Worm (Caenorhabditis elegans): ENCODE measurements around the gene Y39A1A.16.

ce11 chrIII:10689057-10689456, 10.0 kb downstream of the Y39A1A.16 start, which contains the start of gene Y39A1A.31:
- TF ChIP-seq hlh-30 (tag; optimal IDR thresholded peaks at IDR 0.05; ENCODE audit: insufficient read depth) (no peak), ref-2 (tag; optimal IDR thresholded peaks at IDR 0.05) (no peak), dve-1 (tag; optimal IDR thresholded peaks at IDR 0.05) (no peak)
